Fruit fly (Drosophila melanogaster) whole organism, embryonic: ENCODE data around the gene mRRF2.

Source experiments
- Bteb2 ChIP-seq: fragments of 200-800 bp; sonication (Bioruptor generic); optimal IDR thresholded peaks from 2 replicates; lab custom pipeline; 2016; ENCODE audit warnings: missing biosample characterization, missing genetic modification characterization
- CG10209 ChIP-seq: fragments of 200-800 bp; sonication (Bioruptor generic); optimal IDR thresholded peaks from 3 replicates; lab custom pipeline; 2017; ENCODE audit warnings: missing biosample characterization, mild to moderate bottlenecking, missing genetic modification characterization, missing genetic modification reagents
- CG10267 ChIP-seq: fragments of 200-800 bp; sonication (Bioruptor generic); optimal IDR thresholded peaks from 2 replicates; lab custom pipeline; 2018; ENCODE audit warnings: missing biosample characterization, mild to moderate bottlenecking, missing genetic modification characterization, moderate library complexity
- CG10274 ChIP-seq: fragments of 200-800 bp; sonication (Bioruptor generic); optimal IDR thresholded peaks from 3 replicates; lab custom pipeline; 2017; ENCODE audit warnings: missing biosample characterization, mild to moderate bottlenecking, missing genetic modification characterization
- CG10321 ChIP-seq: fragments of 200-800 bp; sonication (Bioruptor generic); IDR thresholded peaks from 2 replicates; pipeline ENCODE4 v1.3.6; 2022; ENCODE audit warnings: missing biosample characterization, missing genetic modification characterization
- CG10431 ChIP-seq: fragments of 200-800 bp; sonication (Bioruptor generic); optimal IDR thresholded peaks from 3 replicates; lab custom pipeline; 2018; ENCODE audit warnings: missing biosample characterization, mild to moderate bottlenecking, missing genetic modification characterization
- CG10959 ChIP-seq: fragments of 200-800 bp; sonication (Bioruptor generic); IDR thresholded peaks from 2 replicates; pipeline ENCODE4 v1.3.6; 2022; ENCODE audit warnings: missing biosample characterization, missing genetic modification characterization
- CG11398 ChIP-seq: fragments of 200-800 bp; sonication (Bioruptor generic); optimal IDR thresholded peaks from 2 replicates; lab custom pipeline; 2016; ENCODE audit warnings: missing biosample characterization, missing genetic modification characterization
- CG11504 ChIP-seq: fragments of 200-800 bp; sonication (Bioruptor generic); optimal IDR thresholded peaks from 3 replicates; lab custom pipeline; 2019; ENCODE audit warnings: missing biosample characterization, mild to moderate bottlenecking, missing genetic modification characterization, moderate library complexity
- CG11560 ChIP-seq: fragments of 200-800 bp; sonication (Bioruptor generic); IDR thresholded peaks from 3 replicates; pipeline ENCODE4 v1.3.6; 2022; ENCODE audit warnings: missing biosample characterization, missing genetic modification characterization
- CG1602 ChIP-seq: fragments of 200-800 bp; sonication (Bioruptor generic); optimal IDR thresholded peaks from 3 replicates; lab custom pipeline; 2016; ENCODE audit warnings: missing biosample characterization, missing genetic modification characterization
- CG17385 ChIP-seq: fragments of 200-800 bp; sonication (Bioruptor generic); optimal IDR thresholded peaks from 3 replicates; lab custom pipeline; 2018; ENCODE audit warnings: missing biosample characterization, mild to moderate bottlenecking, missing genetic modification characterization
- CG18619 ChIP-seq: fragments of 200-800 bp; sonication (Bioruptor generic); optimal IDR thresholded peaks from 3 replicates; lab custom pipeline; 2017; ENCODE audit warnings: missing biosample characterization, mild to moderate bottlenecking, missing genetic modification characterization
- CG2875 ChIP-seq: fragments of 200-800 bp; sonication (Bioruptor generic); optimal IDR thresholded peaks from 2 replicates; lab custom pipeline; 2017; ENCODE audit warnings: missing biosample characterization, mild to moderate bottlenecking, missing genetic modification characterization, missing genetic modification reagents
- CG34422 ChIP-seq: fragments of 200-800 bp; sonication (Bioruptor generic); IDR thresholded peaks from 3 replicates; pipeline ENCODE4 v1.3.6; 2022; ENCODE audit warnings: missing biosample characterization, missing genetic modification characterization
- CG4404 ChIP-seq: fragments of 200-800 bp; sonication (Bioruptor generic); IDR thresholded peaks from 2 replicates; pipeline ENCODE4 v1.3.6; 2022; ENCODE audit warnings: missing biosample characterization, missing genetic modification characterization
- CG4424 ChIP-seq: fragments of 200-800 bp; sonication (Bioruptor generic); optimal IDR thresholded peaks from 3 replicates; lab custom pipeline; 2016; ENCODE audit warnings: missing biosample characterization, missing genetic modification characterization
- CG5953 ChIP-seq: fragments of 200-800 bp; sonication (Bioruptor generic); IDR thresholded peaks from 2 replicates; pipeline ENCODE4 v1.3.6; 2022; ENCODE audit warnings: missing biosample characterization, missing genetic modification characterization
- CG6254 ChIP-seq: fragments of 200-800 bp; sonication (Bioruptor generic); optimal IDR thresholded peaks from 3 replicates; lab custom pipeline; 2017; ENCODE audit warnings: mild to moderate bottlenecking, missing biosample characterization, missing genetic modification reagents, missing genetic modification characterization
- CG7963 ChIP-seq: fragments of 200-800 bp; sonication (Bioruptor generic); IDR thresholded peaks from 3 replicates; pipeline ENCODE4 v1.3.6; 2022; ENCODE audit warnings: missing biosample characterization, missing genetic modification characterization; ENCODE audit not compliant: partially characterized antibody
- CG9215 ChIP-seq: fragments of 200-800 bp; sonication (Bioruptor generic); IDR thresholded peaks from 2 replicates; pipeline ENCODE4 v1.3.6; 2022; ENCODE audit warnings: missing biosample characterization, missing genetic modification characterization
- HLH3B ChIP-seq: fragments of 200-800 bp; sonication (Bioruptor generic); IDR thresholded peaks from 2 replicates; pipeline ENCODE4 v1.3.6; 2022; ENCODE audit warnings: missing biosample characterization, missing genetic modification characterization
- HLH54F ChIP-seq: fragments of 200-800 bp; sonication (Bioruptor generic); optimal IDR thresholded peaks from 3 replicates; lab custom pipeline; 2016; ENCODE audit warnings: missing biosample characterization, missing genetic modification characterization
- Hr78 ChIP-seq, 2 experiments: fragments of 200-800 bp in 1 of 2; fragments of >200 bp in 1 of 2; sonication (Bioruptor generic) in 1 of 2; optimal IDR thresholded peaks; 2 replicates each; lab custom pipeline; 2017 to 2019; ENCODE audit warnings: missing biosample characterization in 2 of 2, missing genetic modification characterization in 2 of 2, mild to moderate bottlenecking in 1 of 2, moderate library complexity in 1 of 2
- Myb ChIP-seq: fragments of 200-800 bp; sonication (Bioruptor generic); optimal IDR thresholded peaks from 2 replicates; lab custom pipeline; 2016; ENCODE audit warnings: missing biosample characterization, missing genetic modification characterization
- NC2β ChIP-seq: fragments of 200-800 bp; sonication (Bioruptor generic); optimal IDR thresholded peaks from 2 replicates; lab custom pipeline; 2016; ENCODE audit warnings: missing biosample characterization, missing genetic modification characterization
- Nf-YB ChIP-seq: fragments of 200-800 bp; sonication (Bioruptor generic); optimal IDR thresholded peaks from 3 replicates; lab custom pipeline; 2019; ENCODE audit warnings: missing biosample characterization, mild to moderate bottlenecking, missing genetic modification characterization, moderate library complexity
- Pdp1 ChIP-seq, 2 experiments: fragments of 200-800 bp; sonication (Bioruptor generic); optimal IDR thresholded peaks; 3 replicates each; lab custom pipeline; 2016; ENCODE audit warnings: missing biosample characterization in 2 of 2, missing genetic modification characterization in 2 of 2, mild to moderate bottlenecking in 1 of 2, moderate library complexity in 1 of 2
- Ravus ChIP-seq: fragments of 200-800 bp; sonication (Bioruptor generic); IDR thresholded peaks from 2 replicates; pipeline ENCODE4 v1.3.6; 2022; ENCODE audit warnings: missing biosample characterization, missing genetic modification characterization
- Ssrp ChIP-seq: fragments of 200-800 bp; sonication (Bioruptor generic); optimal IDR thresholded peaks from 2 replicates; lab custom pipeline; 2018; ENCODE audit warnings: missing biosample characterization, mild to moderate bottlenecking, missing genetic modification characterization, moderate library complexity
- ato ChIP-seq: fragments of 200-800 bp; sonication (Bioruptor generic); IDR thresholded peaks from 2 replicates; pipeline ENCODE4 v1.3.6; 2022; ENCODE audit warnings: missing biosample characterization, missing genetic modification characterization; ENCODE audit not compliant: partially characterized antibody
- cg ChIP-seq: fragments of 200-800 bp; sonication (Bioruptor generic); optimal IDR thresholded peaks from 3 replicates; lab custom pipeline; 2019; ENCODE audit warnings: missing biosample characterization, mild to moderate bottlenecking, missing genetic modification characterization, moderate library complexity
- dmrt99B ChIP-seq: fragments of 200-800 bp; sonication (Bioruptor generic); optimal IDR thresholded peaks from 2 replicates; lab custom pipeline; 2018; ENCODE audit warnings: missing biosample characterization, mild to moderate bottlenecking, missing genetic modification characterization, moderate library complexity
- esg ChIP-seq: fragments of 200-800 bp; sonication (Bioruptor generic); conservative IDR thresholded peaks from 2 replicates; pipeline ENCODE4 v1.3.6; 2022; ENCODE audit warnings: missing biosample characterization, missing genetic modification characterization
- ewg ChIP-seq: fragments of 200-800 bp; sonication (Bioruptor generic); optimal IDR thresholded peaks from 3 replicates; lab custom pipeline; 2017; ENCODE audit warnings: mild to moderate bottlenecking, missing biosample characterization, missing genetic modification reagents, missing genetic modification characterization
- exex ChIP-seq: fragments of 200-800 bp; sonication (Bioruptor generic); optimal IDR thresholded peaks from 4 replicates; lab custom pipeline; 2018; ENCODE audit warnings: missing biosample characterization, mild to moderate bottlenecking, missing genetic modification characterization, moderate library complexity
- gcm2 ChIP-seq: fragments of 200-800 bp; sonication (Bioruptor generic); optimal IDR thresholded peaks from 2 replicates; lab custom pipeline; 2016; ENCODE audit warnings: missing biosample characterization, missing genetic modification characterization
- gfzf ChIP-seq: fragments of 200-800 bp; sonication (Bioruptor generic); optimal IDR thresholded peaks from 2 replicates; lab custom pipeline; 2016; ENCODE audit warnings: missing biosample characterization, mild to moderate bottlenecking, missing genetic modification characterization, moderate library complexity
- grau ChIP-seq: fragments of 200-800 bp; optimal IDR thresholded peaks from 3 replicates; lab custom pipeline; 2019; ENCODE audit warnings: missing biosample characterization, mild to moderate bottlenecking, missing genetic modification characterization, moderate library complexity
- inv ChIP-seq: fragments of 200-800 bp; sonication (Bioruptor generic); IDR thresholded peaks from 2 replicates; pipeline ENCODE4 v1.3.6; 2022; ENCODE audit warnings: missing biosample characterization, missing genetic modification characterization; ENCODE audit not compliant: partially characterized antibody
- jing ChIP-seq: fragments of 200-800 bp; sonication (Bioruptor generic); optimal IDR thresholded peaks from 2 replicates; lab custom pipeline; 2018; ENCODE audit warnings: missing biosample characterization, mild to moderate bottlenecking, missing genetic modification characterization
- mam ChIP-seq: fragments of 200-800 bp; sonication (Bioruptor generic); optimal IDR thresholded peaks from 3 replicates; lab custom pipeline; 2016; ENCODE audit warnings: missing biosample characterization, missing genetic modification characterization
- repo ChIP-seq: fragments of 200-800 bp; sonication (Bioruptor generic); optimal IDR thresholded peaks from 2 replicates; lab custom pipeline; 2016; ENCODE audit warnings: missing biosample characterization, missing genetic modification characterization
- sc ChIP-seq, 3 experiments: fragments of >200 bp in 2 of 3; fragments of 200-800 bp in 1 of 3; sonication (Bioruptor generic) in 1 of 3; optimal IDR thresholded peaks; 2 replicates in 2 of 3; 3 replicates in 1 of 3; lab custom pipeline; 2017; ENCODE audit warnings: mild to moderate bottlenecking in 1 of 3, missing biosample characterization in 1 of 3, missing genetic modification characterization in 1 of 3, missing genetic modification reagents in 1 of 3
- schlank ChIP-seq: fragments of 200-800 bp; sonication (Bioruptor generic); optimal IDR thresholded peaks from 2 replicates; lab custom pipeline; 2018; ENCODE audit warnings: missing biosample characterization, mild to moderate bottlenecking, missing genetic modification characterization
- ssp ChIP-seq: fragments of 200-800 bp; sonication (Bioruptor generic); IDR thresholded peaks from 2 replicates; pipeline ENCODE4 v1.3.6; 2022; ENCODE audit warnings: missing biosample characterization, missing genetic modification characterization
- twi ChIP-seq: fragments of 200-800 bp; optimal IDR thresholded peaks from 2 replicates; lab custom pipeline; 2019; ENCODE audit warnings: missing biosample characterization, mild to moderate bottlenecking, missing genetic modification characterization, moderate library complexity
- zen ChIP-seq: fragments of 200-800 bp; sonication (Bioruptor generic); optimal IDR thresholded peaks from 3 replicates; lab custom pipeline; 2018; ENCODE audit warnings: missing biosample characterization, mild to moderate bottlenecking, missing genetic modification characterization, moderate library complexity

mRRF2 gene

dm6 chr3R:22590668-22591275 is 22.7 kb upstream of the mRRF2 start (continued):
- TF ChIP-seq cg (GFP tag; lab: Kevin White, UChicago) (peak; percentile 75), gcm2 (no peak), exex (no peak), CG10274 (GFP tag; lab: Kevin White, UChicago) (no peak), dmrt99B (tag; lab: Kevin White, UChicago) (peak; percentile 67), Myb (GFP tag; lab: Kevin White, UChicago) (no peak), CG1602 (GFP tag; lab: Kevin White, UChicago) (peak; percentile 56), grau (tag; lab: Kevin White, UChicago) (peak; percentile 69), CG4424 (GFP tag; lab: Kevin White, UChicago) (peak; percentile 57), gfzf (GFP tag; lab: Kevin White, UChicago) (no peak), Hr78 (GFP tag; optimal IDR thresholded peaks at IDR 0.05; lab: Kevin White, UChicago) (peak in 1 of 2 experiments; percentile 38), HLH3B (GFP tag; lab: Robert Waterston, UW) (peak; percentile 22; the same call in 1 of the 2 replicates), mam (peak; percentile 20), CG34422 (GFP tag; lab: Robert Waterston, UW) (no peak), esg (GFP tag; lab: Robert Waterston, UW) (peak; percentile 37), CG10209 (GFP tag; lab: Kevin White, UChicago) (peak; percentile 64), CG11398 (no peak), ewg (GFP tag; lab: Kevin White, UChicago) (peak; percentile 62), CG10431 (GFP tag; lab: Kevin White, UChicago) (peak; percentile 14), CG4404 (GFP tag; lab: Robert Waterston, UW) (no peak), HLH54F (GFP tag; lab: Kevin White, UChicago) (peak; percentile 13), CG11560 (tag; lab: Robert Waterston, UW) (no peak), ato (no peak), repo (GFP tag; lab: Kevin White, UChicago) (no peak), CG11504 (peak; percentile 73), CG17385 (peak; percentile 56), Bteb2 (GFP tag; lab: Kevin White, UChicago) (no peak), CG18619 (GFP tag; lab: Kevin White, UChicago) (peak; percentile 51), NC2β (GFP tag; lab: Kevin White, UChicago) (peak; percentile 54), CG10321 (GFP tag; lab: Robert Waterston, UW) (no peak), zen (tag; lab: Kevin White, UChicago) (no peak), CG7963 (no peak), CG2875 (GFP tag; lab: Kevin White, UChicago) (peak; percentile 59), schlank (tag; lab: Kevin White, UChicago) (no peak), Ravus (no peak), CG6254 (GFP tag; lab: Kevin White, UChicago) (peak; percentile 69), Ssrp (tag; lab: Kevin White, UChicago) (peak; percentile 86), CG10959 (GFP tag; lab: Robert Waterston, UW) (peak; percentile 47; the same call in 1 of the 2 replicates), CG9215 (GFP tag; lab: Robert Waterston, UW) (no peak), ssp (GFP tag; lab: Robert Waterston, UW) (peak; percentile 33; the same call in 1 of the 2 replicates), CG10267 (tag; lab: Kevin White, UChicago) (peak; percentile 65), sc (optimal IDR thresholded peaks at IDR 0.05; lab: Kevin White, UChicago) (no peak), sc (GFP tag; optimal IDR thresholded peaks at IDR 0.05; lab: Kevin White, UChicago) (peak; percentile 79), Pdp1 (GFP tag; optimal IDR thresholded peaks at IDR 0.05; lab: Kevin White, UChicago) (peak; percentile 1 to 38), jing (GFP tag; lab: Kevin White, UChicago) (peak; percentile 5), CG5953 (GFP tag; lab: Robert Waterston, UW) (peak; percentile 22; the same call in 1 of the 2 replicates), twi (tag; lab: Kevin White, UChicago) (peak; percentile 63), Nf-YB (GFP tag; lab: Kevin White, UChicago) (peak; percentile 38), inv (GFP tag; lab: Robert Waterston, UW) (no peak)
